Fruit fly (Drosophila melanogaster): ENCODE measurements around the gene Mi-2.

The Mi-2 gene

DNA sequence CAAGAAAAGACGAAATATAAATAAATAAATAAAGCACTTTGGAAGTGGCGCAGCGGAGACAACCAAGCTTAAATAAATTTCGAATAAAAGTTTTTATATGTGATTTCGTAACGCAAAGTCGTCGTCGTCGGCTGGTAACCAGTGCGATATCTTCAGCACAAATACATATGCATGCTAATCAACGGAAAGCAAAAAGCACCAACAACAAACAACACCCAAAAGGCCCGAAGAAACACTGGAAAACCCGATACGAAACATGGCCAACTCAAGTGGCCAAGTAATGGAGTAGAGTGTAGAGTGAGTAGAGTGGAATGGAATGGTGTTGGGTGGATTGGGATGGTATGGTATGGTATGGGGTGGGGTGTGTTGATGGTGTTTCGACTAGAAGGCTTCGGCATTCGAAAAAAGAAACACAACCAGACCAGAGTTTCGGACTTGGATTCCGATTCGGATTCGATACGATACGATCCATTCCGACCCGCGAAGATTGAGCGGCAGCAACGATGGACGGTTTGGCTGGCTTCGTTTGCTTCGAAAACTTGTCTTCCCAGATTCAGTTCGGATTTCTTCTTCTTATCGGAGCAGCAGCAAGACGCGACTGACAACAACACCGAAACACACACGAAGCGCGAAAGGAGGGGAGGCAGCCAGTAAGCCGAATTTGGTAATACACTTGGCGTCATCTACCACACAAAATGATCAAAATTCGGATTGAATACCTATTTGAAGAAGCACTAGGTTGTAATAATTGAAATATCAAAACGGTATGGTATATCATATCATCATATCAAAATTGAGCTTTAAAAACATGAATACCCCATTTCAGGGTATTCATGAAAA lies 7.2 kb downstream of the Mi-2 start (continued):
- peak; percentile 80 for TF ChIP-seq H15 (GFP tag; IDR thresholded peaks at IDR 0.05)
- TF ChIP-seq gfzf (GFP tag; optimal IDR thresholded peaks at IDR 0.05): peak; percentile 4
- peak; percentile 69 for TF ChIP-seq CG10267 (tag; optimal IDR thresholded peaks at IDR 0.05)
- TF ChIP-seq hbn (GFP tag; IDR thresholded peaks at IDR 0.05; ENCODE audit: partially characterized antibody): no peak
- TF ChIP-seq gsb-n (tag; optimal IDR thresholded peaks at IDR 0.05): peak; percentile 84
- no peak for TF ChIP-seq Hmx (GFP tag; optimal IDR thresholded peaks at IDR 0.05)
- peak; percentile 91 for TF ChIP-seq CG9727 (GFP tag; optimal IDR thresholded peaks at IDR 0.05)
- TF ChIP-seq eve (GFP tag; optimal IDR thresholded peaks at IDR 0.05): peak in 1 of 2 experiments; percentile 96
- peak; percentile 97 for TF ChIP-seq CG7839 (tag; optimal IDR thresholded peaks at IDR 0.05)
- TF ChIP-seq CG9876 (GFP tag; optimal IDR thresholded peaks at IDR 0.05): peak; percentile 90
- TF ChIP-seq gt (GFP tag; IDR thresholded peaks at IDR 0.05): peak; percentile 72
- TF ChIP-seq Meics (GFP tag; optimal IDR thresholded peaks at IDR 0.05): peak; percentile 92
- peak; percentile 92 for TF ChIP-seq CG10147 (GFP tag; optimal IDR thresholded peaks at IDR 0.05)
- peak; percentile 85 for TF ChIP-seq CG3407 (GFP tag; optimal IDR thresholded peaks at IDR 0.05)
- peak; percentile 90 for TF ChIP-seq CG11247 (GFP tag; IDR thresholded peaks at IDR 0.05)
- peak; percentile 95 for TF ChIP-seq CG12155 (GFP tag; optimal IDR thresholded peaks at IDR 0.05)
- peak; percentile 90 for TF ChIP-seq odd (GFP tag; optimal IDR thresholded peaks at IDR 0.05)
- peak; percentile 87 for TF ChIP-seq pum (GFP tag; optimal IDR thresholded peaks at IDR 0.05)
- TF ChIP-seq CG4820 (GFP tag; optimal IDR thresholded peaks at IDR 0.05): peak; percentile 78
- peak; percentile 67 for TF ChIP-seq Nf-YA (GFP tag; IDR thresholded peaks at IDR 0.05)
- peak; percentile 94 for TF ChIP-seq ap (GFP tag; IDR thresholded peaks at IDR 0.05)
- no peak for TF ChIP-seq zf30C (GFP tag; optimal IDR thresholded peaks at IDR 0.05)
- TF ChIP-seq fd102C (GFP tag; optimal IDR thresholded peaks at IDR 0.05): no peak
- TF ChIP-seq CG1529 (GFP tag; optimal IDR thresholded peaks at IDR 0.05): peak; percentile 84
- peak; percentile 95 for TF ChIP-seq Fer3 (tag; optimal IDR thresholded peaks at IDR 0.05)
- peak; percentile 70; the same call in 1 of the 2 replicates for TF ChIP-seq CG4404 (GFP tag; IDR thresholded peaks at IDR 0.05)
- peak; percentile 85 for TF ChIP-seq peb (GFP tag; IDR thresholded peaks at IDR 0.05)
- peak; percentile 88 for TF ChIP-seq CG15011 (GFP tag; optimal IDR thresholded peaks at IDR 0.05)
- TF ChIP-seq Hr39 (optimal IDR thresholded peaks at IDR 0.05): no peak
- peak; percentile 94 for TF ChIP-seq CG9609 (GFP tag; optimal IDR thresholded peaks at IDR 0.05)
- TF ChIP-seq gsb (GFP tag; IDR thresholded peaks at IDR 0.05): peak; percentile 94
- TF ChIP-seq CG6854 (GFP tag; optimal IDR thresholded peaks at IDR 0.05): peak; percentile 93
- TF ChIP-seq CG7556 (GFP tag; optimal IDR thresholded peaks at IDR 0.05): peak; percentile 93
- no peak for TF ChIP-seq Dll (GFP tag; IDR thresholded peaks at IDR 0.05; ENCODE audit: partially characterized antibody)
- TF ChIP-seq CG33557 (GFP tag; optimal IDR thresholded peaks at IDR 0.05): peak; percentile 45
- TF ChIP-seq en (GFP tag; optimal IDR thresholded peaks at IDR 0.05): peak; percentile 92
- TF ChIP-seq Pdp1 (GFP tag; optimal IDR thresholded peaks at IDR 0.05): peak; percentile 91 to 96
- TF ChIP-seq CG30403 (GFP tag; optimal IDR thresholded peaks at IDR 0.05): peak; percentile 96
- TF ChIP-seq CG14667 (GFP tag; IDR thresholded peaks at IDR 0.05): peak; percentile 92; the same call in 1 of the 2 replicates
- peak; percentile 93; the same call in 1 of the 3 replicates for TF ChIP-seq CG2199 (GFP tag; IDR thresholded peaks at IDR 0.05)
- TF ChIP-seq CG17328 (GFP tag; IDR thresholded peaks at IDR 0.05): peak; percentile 92
- TF ChIP-seq tup (GFP tag; optimal IDR thresholded peaks at IDR 0.05): peak; percentile 90
- TF ChIP-seq lov (optimal IDR thresholded peaks at IDR 0.05): no peak
- peak; percentile 90 for TF ChIP-seq lov (GFP tag; IDR thresholded peaks at IDR 0.05)
- TF ChIP-seq CG17186 (GFP tag; optimal IDR thresholded peaks at IDR 0.05): peak; percentile 55
- TF ChIP-seq nom (GFP tag; optimal IDR thresholded peaks at IDR 0.05): peak; percentile 95
- peak; percentile 93 for TF ChIP-seq repo (GFP tag; optimal IDR thresholded peaks at IDR 0.05)
- peak; percentile 97 for TF ChIP-seq lab (GFP tag; optimal IDR thresholded peaks at IDR 0.05)
- TF ChIP-seq Dip2 (GFP tag; IDR thresholded peaks at IDR 0.05): no peak

All from whole organism, embryonic.